Worm (Caenorhabditis elegans) whole organism, L4 larva: ENCODE results near the gene K03B8.14.

Experiments used
- F26F4.8 ChIP-seq: fragments of 200-800 bp; sonication (Bioruptor generic); conservative IDR thresholded peaks from 2 replicates; pipeline ENCODE4 v1.3.6; 2022; ENCODE audit warnings: missing genetic modification characterization, missing compliant biosample characterization
- F37D6.2 ChIP-seq: sonication (generic microtip); optimal IDR thresholded peaks from 2 replicates; lab custom pipeline; 2016; ENCODE audit warnings: mild to moderate bottlenecking, missing genetic modification characterization, missing compliant biosample characterization
- Y48G9A.11 ChIP-seq: fragments of 200-800 bp; sonication (Bioruptor generic); IDR thresholded peaks from 2 replicates; pipeline ENCODE4 v1.3.6; 2022; ENCODE audit warnings: missing genetic modification reagents, missing genetic modification characterization, missing compliant biosample characterization
- Y5F2A.4 ChIP-seq: fragments of 200-800 bp; sonication (Bioruptor generic); optimal IDR thresholded peaks from 2 replicates; lab custom pipeline; 2018; ENCODE audit warnings: mild to moderate bottlenecking, missing genetic modification characterization, missing compliant biosample characterization
- ZK546.5 ChIP-seq, 2 experiments: sonication (generic microtip); optimal IDR thresholded peaks; 2 replicates each; lab custom pipeline; 2017; ENCODE audit warnings: missing biosample characterization in 2 of 2, missing genetic modification characterization in 2 of 2
- aha-1 ChIP-seq: fragments of 150-350 bp; peaks from one replicate; lab custom pipeline; 2014; ENCODE audit warnings: missing biosample characterization, missing genetic modification characterization
- ama-1 ChIP-seq: fragments of 150-350 bp; optimal IDR thresholded peaks from 2 replicates; lab custom pipeline; 2014; ENCODE audit warnings: inconsistent platforms, mixed read lengths
- ceh-20 ChIP-seq: fragments of 200-800 bp; sonication (Bioruptor generic); IDR thresholded peaks from 2 replicates; pipeline ENCODE4 v1.3.6; 2022; ENCODE audit warnings: missing genetic modification reagents, missing genetic modification characterization, missing compliant biosample characterization
- ceh-62 ChIP-seq: sonication (generic microtip); optimal IDR thresholded peaks from 2 replicates; lab custom pipeline; 2017; ENCODE audit warnings: missing biosample characterization, missing genetic modification characterization
- ces-1 ChIP-seq: fragments of 150-350 bp; sonication (generic microtip); optimal IDR thresholded peaks from 4 replicates; lab custom pipeline; 2014; ENCODE audit warnings: missing biosample characterization, missing genetic modification reagents, missing genetic modification characterization
- cey-2 ChIP-seq: sonication (generic microtip); optimal IDR thresholded peaks from 3 replicates; lab custom pipeline; 2017; ENCODE audit warnings: missing genetic modification characterization, mild to moderate bottlenecking, missing compliant biosample characterization, antibody characterized with exemption, borderline replicate concordance; ENCODE audit not compliant: insufficient read depth
- daf-8 ChIP-seq: fragments of 200-800 bp; sonication (Bioruptor generic); IDR thresholded peaks from 2 replicates; pipeline ENCODE4 v1.3.6; 2022; ENCODE audit warnings: missing genetic modification characterization, missing compliant biosample characterization
- duxl-1 ChIP-seq: sonication (generic microtip); optimal IDR thresholded peaks from 2 replicates; lab custom pipeline; 2016; ENCODE audit warnings: mild to moderate bottlenecking, missing genetic modification characterization, moderate library complexity, missing compliant biosample characterization; ENCODE audit not compliant: poor library complexity
- egl-43 ChIP-seq: fragments of 200-800 bp; sonication (Bioruptor generic); IDR thresholded peaks from 2 replicates; pipeline ENCODE4 v1.3.6; 2022; ENCODE audit warnings: missing genetic modification reagents, missing genetic modification characterization, missing compliant biosample characterization
- gei-8 ChIP-seq: fragments of 200-800 bp; sonication (Bioruptor generic); optimal IDR thresholded peaks from 2 replicates; lab custom pipeline; 2018; ENCODE audit warnings: mild to moderate bottlenecking, missing genetic modification characterization, missing compliant biosample characterization
- hif-1 ChIP-seq, 2 experiments: sonication (generic microtip); optimal IDR thresholded peaks; 2 replicates each; lab custom pipeline; 2016 to 2017; ENCODE audit warnings: missing compliant biosample characterization in 2 of 2, missing genetic modification characterization in 2 of 2, missing genetic modification reagents in 2 of 2, missing genotype in 2 of 2, mild to moderate bottlenecking in 1 of 2
- hmg-1.1 ChIP-seq: fragments of 200-800 bp; sonication (Bioruptor generic); IDR thresholded peaks from 2 replicates; pipeline ENCODE4 v1.3.6; 2022; ENCODE audit warnings: missing genetic modification reagents, missing genetic modification characterization, missing compliant biosample characterization
- lin-38 ChIP-seq: fragments of 200-800 bp; sonication (Bioruptor generic); IDR thresholded peaks from 2 replicates; pipeline ENCODE4 v1.3.6; 2022; ENCODE audit warnings: missing genetic modification reagents, missing genetic modification characterization, missing compliant biosample characterization
- mep-1 ChIP-seq: fragments of 150-350 bp; sonication (generic microtip); optimal IDR thresholded peaks from 3 replicates; lab custom pipeline; 2014; ENCODE audit warnings: missing biosample characterization, missing genetic modification characterization
- mxl-3 ChIP-seq: fragments of 200-800 bp; sonication (Bioruptor generic); optimal IDR thresholded peaks from 2 replicates; lab custom pipeline; 2018; ENCODE audit warnings: mild to moderate bottlenecking, missing genetic modification characterization, missing compliant biosample characterization
- nhr-25 ChIP-seq: sonication (generic microtip); optimal IDR thresholded peaks from 2 replicates; lab custom pipeline; 2017; ENCODE audit warnings: missing genetic modification characterization, mild to moderate bottlenecking, missing compliant biosample characterization, antibody characterized with exemption, moderate library complexity, borderline replicate concordance; ENCODE audit not compliant: insufficient read depth
- nhr-28 ChIP-seq: fragments of 150-350 bp; optimal IDR thresholded peaks from 2 replicates; lab custom pipeline; 2014; ENCODE audit warnings: missing biosample characterization, missing genetic modification characterization
- nhr-42 ChIP-seq: fragments of 200-800 bp; sonication (Bioruptor generic); IDR thresholded peaks from 2 replicates; pipeline ENCODE4 v1.3.6; 2022; ENCODE audit warnings: missing genetic modification characterization, missing compliant biosample characterization
- nhr-6 ChIP-seq: fragments of 150-350 bp; optimal IDR thresholded peaks from 2 replicates; lab custom pipeline; 2014; ENCODE audit warnings: missing biosample characterization, missing genetic modification characterization
- nhr-77 ChIP-seq: fragments of 150-350 bp; optimal IDR thresholded peaks from 2 replicates; lab custom pipeline; 2014; ENCODE audit warnings: missing biosample characterization, missing genetic modification characterization
- php-3 ChIP-seq: fragments of 200-800 bp; sonication (Bioruptor generic); IDR thresholded peaks from 2 replicates; pipeline ENCODE4 v1.3.6; 2022; ENCODE audit warnings: missing genetic modification reagents, missing genetic modification characterization, missing compliant biosample characterization
- saeg-2 ChIP-seq: fragments of 200-800 bp; sonication (Bioruptor generic); IDR thresholded peaks from 2 replicates; pipeline ENCODE4 v1.3.6; 2022; ENCODE audit warnings: missing genetic modification reagents, missing genetic modification characterization, missing compliant biosample characterization
- sdz-12 ChIP-seq: fragments of 200-800 bp; sonication (Bioruptor generic); optimal IDR thresholded peaks from 2 replicates; lab custom pipeline; 2018; ENCODE audit warnings: mild to moderate bottlenecking, missing genetic modification characterization, missing compliant biosample characterization
- skn-1 ChIP-seq: fragments of 150-350 bp; optimal IDR thresholded peaks from 2 replicates; lab custom pipeline; 2014; ENCODE audit warnings: missing biosample characterization, missing genetic modification characterization
- snpc-4 ChIP-seq: fragments of 150-350 bp; optimal IDR thresholded peaks from 2 replicates; lab custom pipeline; 2014; ENCODE audit warnings: missing biosample characterization, missing genetic modification characterization
- spr-3 ChIP-seq: fragments of 200-800 bp; sonication (Bioruptor generic); optimal IDR thresholded peaks from 2 replicates; lab custom pipeline; 2018; ENCODE audit warnings: mild to moderate bottlenecking, missing genetic modification characterization, missing compliant biosample characterization
- tra-1 ChIP-seq: fragments of 200-800 bp; sonication (Bioruptor generic); IDR thresholded peaks from 2 replicates; pipeline ENCODE4 v1.3.6; 2022; ENCODE audit warnings: missing genetic modification reagents, missing genetic modification characterization, missing compliant biosample characterization
- unc-62 ChIP-seq, 3 experiments: fragments of 150-350 bp in 1 of 3; sonication (generic microtip); optimal IDR thresholded peaks in 2 of 3; peaks in 1 of 3; 1 replicate in 1 of 3; 2 replicates in 2 of 3; lab custom pipeline; 2014 to 2017; ENCODE audit warnings: missing biosample characterization in 3 of 3, missing genetic modification characterization in 3 of 3, missing genetic modification reagents in 3 of 3, missing genotype in 1 of 3
- zag-1 ChIP-seq: fragments of 150-350 bp; optimal IDR thresholded peaks from 2 replicates; lab custom pipeline; 2014; ENCODE audit warnings: missing biosample characterization, missing genetic modification characterization
- zfp-3 ChIP-seq: fragments of 200-800 bp; sonication (Bioruptor generic); conservative IDR thresholded peaks from 2 replicates; pipeline ENCODE4 v1.3.6; 2022; ENCODE audit warnings: missing genetic modification reagents, missing genetic modification characterization, missing compliant biosample characterization
- zip-11 ChIP-seq: fragments of 200-800 bp; sonication (Bioruptor generic); IDR thresholded peaks from 2 replicates; pipeline ENCODE4 v1.3.6; 2022; ENCODE audit warnings: missing genetic modification characterization, missing compliant biosample characterization
- ztf-11 ChIP-seq: fragments of 150-350 bp; optimal IDR thresholded peaks from 2 replicates; lab custom pipeline; 2014; ENCODE audit warnings: missing biosample characterization, missing genetic modification characterization

The K03B8.14 gene

ce11 chrV:11354264-11354663 is 36.0 kb upstream of the K03B8.14 start:
- TF ChIP-seq ces-1 (GFP tag; lab: Kevin White, UChicago) (peak; percentile 75), ama-1 (lab: Kevin White, UChicago) (no peak)

- TF ChIP-seq unc-62 (GFP tag; optimal IDR thresholded peaks at IDR 0.05 in 1 of 2; lab: Kevin White, UChicago) (peak in 1 of 2 experiments; percentile 57), unc-62 (tag; optimal IDR thresholded peaks at IDR 0.05; lab: Kevin White, UChicago) (no peak), nhr-6 (tag; lab: Kevin White, UChicago) (no peak), aha-1 (tag; lab: Kevin White, UChicago) (peak; percentile 92)
- TF ChIP-seq, all 104 proteins: peak for 2
Observed at ce11 chrV:11363575-11363974, 26.7 kb upstream of the K03B8.14 start.

- TF ChIP-seq ZK546.5 (tag; optimal IDR thresholded peaks at IDR 0.05; lab: Kevin White, UChicago) = no peak
- no peak for TF ChIP-seq mxl-3 (GFP tag; lab: Kevin White, UChicago)
- TF ChIP-seq aha-1 (tag; lab: Kevin White, UChicago) = peak; percentile 75
Observed at ce11 chrV:11366129-11366528, 24.2 kb upstream of the K03B8.14 start, which contains the start of gene dop-5. Gene dop-5 (minus strand): TSS chrV:11366229.

- TF ChIP-seq aha-1 (tag; lab: Kevin White, UChicago) (peak; percentile 91), tra-1 (GFP tag; lab: Robert Waterston, UW) (no peak)
Observed at ce11 chrV:11372284-11372878, 17.9 kb upstream of the K03B8.14 start.

- TF ChIP-seq lin-38 (no peak), spr-3 (GFP tag; lab: Kevin White, UChicago) (no peak), hmg-1.1 (GFP tag; lab: Robert Waterston, UW) (no peak), php-3 (GFP tag; lab: Robert Waterston, UW) (no peak), skn-1 (no peak), ceh-62 (tag; lab: Kevin White, UChicago) (no peak), F26F4.8 (GFP tag; lab: Robert Waterston, UW) (no peak), daf-8 (GFP tag; lab: Robert Waterston, UW) (no peak)
Observed at ce11 chrV:11373918-11374317, 16.4 kb upstream of the K03B8.14 start.

ce11 chrV:11375150-11375792 is 15.0 kb upstream of the K03B8.14 start, which contains the start of gene cnb-1:
Gene cnb-1 (plus strand): TSS chrV:11375742.
- TF ChIP-seq Y48G9A.11 (GFP tag; lab: Robert Waterston, UW) = no peak
- TF ChIP-seq nhr-6 (tag; lab: Kevin White, UChicago) = no peak
- peak; percentile 75 for TF ChIP-seq hmg-1.1 (GFP tag; lab: Robert Waterston, UW)
- no peak for TF ChIP-seq nhr-77 (tag; lab: Kevin White, UChicago)
- no peak for TF ChIP-seq Y5F2A.4 (GFP tag; lab: Kevin White, UChicago)
- TF ChIP-seq sdz-12 (GFP tag; lab: Kevin White, UChicago) = no peak
- TF ChIP-seq aha-1 (tag; lab: Kevin White, UChicago) = no peak
- TF ChIP-seq gei-8 (GFP tag; lab: Kevin White, UChicago) = no peak
- TF ChIP-seq mep-1 (tag; lab: Kevin White, UChicago) = peak; percentile 66
- TF ChIP-seq nhr-25 (tag; lab: Kevin White, UChicago) = no peak
- no peak for TF ChIP-seq nhr-42 (GFP tag; lab: Robert Waterston, UW)
- TF ChIP-seq cey-2 (tag; lab: Kevin White, UChicago) = no peak
- peak; percentile 31 for TF ChIP-seq F37D6.2 (tag; lab: Kevin White, UChicago)
- peak in 1 of 2 experiments; percentile 91 for TF ChIP-seq unc-62 (GFP tag; optimal IDR thresholded peaks at IDR 0.05 in 1 of 2; lab: Kevin White, UChicago)
- TF ChIP-seq unc-62 (tag; optimal IDR thresholded peaks at IDR 0.05; lab: Kevin White, UChicago) = no peak
- TF ChIP-seq ces-1 (GFP tag; lab: Kevin White, UChicago) = peak; percentile 14
- no peak for TF ChIP-seq duxl-1 (tag; lab: Kevin White, UChicago)
- TF ChIP-seq nhr-28 (tag; lab: Kevin White, UChicago) = peak; percentile 6
- peak; percentile 73; the same call in 1 of the 2 replicates for TF ChIP-seq egl-43
- peak in 1 of 2 experiments; percentile 61 for TF ChIP-seq hif-1 (tag; optimal IDR thresholded peaks at IDR 0.05; lab: Kevin White, UChicago)
- TF ChIP-seq snpc-4 (tag; lab: Kevin White, UChicago) = no peak
- no peak for TF ChIP-seq ztf-11 (tag; lab: Kevin White, UChicago)
- TF ChIP-seq F26F4.8 (GFP tag; lab: Robert Waterston, UW) = no peak
- no peak for TF ChIP-seq zfp-3 (GFP tag; lab: Robert Waterston, UW)
- no peak for TF ChIP-seq saeg-2 (GFP tag; lab: Robert Waterston, UW)
- peak; percentile 57; the same call in 1 of the 2 replicates for TF ChIP-seq ceh-20 (GFP tag; lab: Robert Waterston, UW)
- TF ChIP-seq zag-1 (tag; lab: Kevin White, UChicago) = no peak
- no peak for TF ChIP-seq php-3 (GFP tag; lab: Robert Waterston, UW)
- 0 out of 2 replicates have a peak, but pooled peaks have one; percentile 26 for TF ChIP-seq tra-1 (GFP tag; lab: Robert Waterston, UW)
- no peak for TF ChIP-seq zip-11
- TF ChIP-seq lin-38 = peak; percentile 29
